Fruit fly (Drosophila melanogaster) whole organism, adult: ENCODE data around the gene CG17597.

Source experiments
- CG11617 ChIP-seq: fragments of 200-800 bp; sonication (Bioruptor generic); optimal IDR thresholded peaks from 2 replicates; lab custom pipeline; 2017; ENCODE audit warnings: mild to moderate bottlenecking, missing biosample characterization, missing genetic modification reagents, missing genetic modification characterization
- CG33017 ChIP-seq: fragments of 200-800 bp; sonication (Bioruptor generic); optimal IDR thresholded peaks from 2 replicates; lab custom pipeline; 2018; ENCODE audit warnings: missing biosample characterization, mild to moderate bottlenecking, missing genetic modification characterization, moderate library complexity
- CG5204 ChIP-seq: fragments of 200-800 bp; sonication (Bioruptor generic); optimal IDR thresholded peaks from 2 replicates; lab custom pipeline; 2016; ENCODE audit warnings: missing biosample characterization, missing genetic modification characterization
- CG7101 ChIP-seq: fragments of 200-800 bp; sonication (Bioruptor generic); optimal IDR thresholded peaks from 2 replicates; lab custom pipeline; 2018; ENCODE audit warnings: missing biosample characterization, mild to moderate bottlenecking, missing genetic modification characterization, moderate library complexity
- bab1 ChIP-seq: fragments of 200-800 bp; sonication (Bioruptor generic); optimal IDR thresholded peaks from 3 replicates; lab custom pipeline; 2019; ENCODE audit warnings: missing biosample characterization, mild to moderate bottlenecking, missing genetic modification characterization, moderate library complexity
- kay ChIP-seq: fragments of 200-800 bp; sonication (Bioruptor generic); peaks from one replicate; lab custom pipeline; 2016; ENCODE audit warnings: missing biosample characterization, missing genetic modification characterization, borderline replicate concordance
- ovo ChIP-seq: fragments of 200-800 bp; sonication (Bioruptor generic); optimal IDR thresholded peaks from 2 replicates; lab custom pipeline; 2016; ENCODE audit warnings: missing biosample characterization, missing genetic modification characterization
- toe ChIP-seq: fragments of 200-800 bp; sonication (Bioruptor generic); optimal IDR thresholded peaks from 2 replicates; lab custom pipeline; 2016; ENCODE audit warnings: missing biosample characterization, missing genetic modification characterization

dm6 chr2L:18793243-18793642 lies 37.7 kb downstream of the CG17597 start:
- no peak for TF ChIP-seq kay
- no peak for TF ChIP-seq CG33017 (tag; lab: Kevin White, UChicago)
- no peak for TF ChIP-seq CG7101 (tag; lab: Kevin White, UChicago)
- no peak for TF ChIP-seq bab1 (GFP tag; lab: Kevin White, UChicago)
- no peak for TF ChIP-seq ovo
- TF ChIP-seq CG5204 (GFP tag; lab: Kevin White, UChicago): no peak
- no peak for TF ChIP-seq CG11617 (GFP tag; lab: Kevin White, UChicago)
- TF ChIP-seq toe (GFP tag; lab: Kevin White, UChicago): no peak
